Worm (Caenorhabditis elegans): ENCODE data around the gene cyp-33E2.

cyp-33E2 gene

DNA sequence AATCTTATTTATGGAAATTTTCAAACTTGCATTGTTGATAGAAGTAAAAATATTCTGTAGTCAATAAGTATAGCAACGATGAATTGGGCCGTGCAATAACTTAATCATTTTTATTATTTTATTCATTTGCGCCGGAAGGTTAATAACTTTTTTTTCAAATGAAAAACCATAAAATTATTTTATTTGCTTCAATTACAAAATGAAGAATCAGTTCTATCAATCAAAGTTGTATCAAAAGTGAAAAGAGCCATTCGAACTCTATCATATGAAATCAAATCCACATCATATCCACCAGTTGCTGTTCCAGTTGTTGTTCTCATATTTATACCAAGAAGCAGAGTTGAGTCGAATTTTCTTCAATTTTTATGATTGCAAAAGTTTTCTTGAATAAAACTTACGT lies 36.4 kb downstream of the cyp-33E2 start, which contains the start of gene cyp-33E1:
cyp-33E1 (minus strand) TSS at position 101 of the 400 bp plus-strand sequence.
- TF ChIP-seq lsy-2 (tag; optimal IDR thresholded peaks at IDR 0.05) = no peak
- no peak for TF ChIP-seq sma-9 (GFP tag; optimal IDR thresholded peaks at IDR 0.05)
- TF ChIP-seq sma-9 (tag; optimal IDR thresholded peaks at IDR 0.05) = no peak
- TF ChIP-seq mbf-1 (tag; optimal IDR thresholded peaks at IDR 0.05) = no peak
- no peak for TF ChIP-seq elt-1 (tag; optimal IDR thresholded peaks at IDR 0.05)
- no peak for TF ChIP-seq nhr-23 (tag; optimal IDR thresholded peaks at IDR 0.05)
- no peak for TF ChIP-seq elt-3 (tag; optimal IDR thresholded peaks at IDR 0.05)
- TF ChIP-seq mab-5 (tag; optimal IDR thresholded peaks at IDR 0.05) = no peak
- TF ChIP-seq Y55F3AM.14 (GFP tag; optimal IDR thresholded peaks at IDR 0.05) = no peak
- TF ChIP-seq gmeb-1 (tag; optimal IDR thresholded peaks at IDR 0.05) = no peak
- TF ChIP-seq ama-1 (optimal IDR thresholded peaks at IDR 0.05) = no peak
- no peak for TF ChIP-seq unc-39 (tag; optimal IDR thresholded peaks at IDR 0.05)
- no peak for TF ChIP-seq nhr-6 (tag; optimal IDR thresholded peaks at IDR 0.05)
- TF ChIP-seq lin-11 (tag; optimal IDR thresholded peaks at IDR 0.05) = no peak
- no peak for TF ChIP-seq R02D3.7 (tag; optimal IDR thresholded peaks at IDR 0.05)
- no peak for TF ChIP-seq lin-39 (tag; optimal IDR thresholded peaks at IDR 0.05)
- TF ChIP-seq lin-13 (GFP tag; optimal IDR thresholded peaks at IDR 0.05) = no peak
- no peak for TF ChIP-seq nhr-21 (tag; optimal IDR thresholded peaks at IDR 0.05)
- TF ChIP-seq sma-3 (GFP tag; optimal IDR thresholded peaks at IDR 0.05) = no peak

DNA sequence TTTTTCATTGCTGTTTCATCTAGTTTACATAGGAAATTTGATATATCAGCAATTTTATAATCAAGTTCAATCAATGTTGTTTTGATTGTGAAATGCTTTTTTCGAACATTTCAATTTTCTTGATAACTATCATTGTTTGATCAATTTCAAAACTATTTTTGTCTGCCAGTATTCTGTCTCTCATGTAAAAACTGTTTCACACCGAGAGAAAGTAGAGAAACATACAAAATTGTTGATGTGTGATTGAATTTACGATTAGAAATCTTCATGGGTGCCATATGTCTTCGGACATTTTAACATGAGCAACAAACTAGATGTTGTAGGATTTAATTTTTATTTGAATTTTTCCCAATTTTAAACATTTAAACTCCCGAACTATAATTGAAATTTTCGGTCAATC lies 38.6 kb downstream of the cyp-33E2 start, which contains the start of gene C49C8.2:
C49C8.2 (plus strand) TSS at position 393 of the 400 bp plus-strand sequence.
- TF ChIP-seq crh-2 (tag; optimal IDR thresholded peaks at IDR 0.05) = peak; percentile 20
- peak; percentile 20 for TF ChIP-seq C34F6.9 (tag; optimal IDR thresholded peaks at IDR 0.05)
- no peak for TF ChIP-seq nhr-12 (tag; optimal IDR thresholded peaks at IDR 0.05)
- peak; percentile 57 for TF ChIP-seq skn-1 (tag; optimal IDR thresholded peaks at IDR 0.05)
- no peak for TF ChIP-seq lin-13 (GFP tag; optimal IDR thresholded peaks at IDR 0.05)
- TF ChIP-seq lin-11 (tag; optimal IDR thresholded peaks at IDR 0.05) = no peak
- peak; percentile 55 for TF ChIP-seq fos-1 (tag; optimal IDR thresholded peaks at IDR 0.05)
- TF ChIP-seq gmeb-1 (tag; optimal IDR thresholded peaks at IDR 0.05) = peak; percentile 17
- no peak for TF ChIP-seq nhr-25 (tag; optimal IDR thresholded peaks at IDR 0.05)

DNA sequence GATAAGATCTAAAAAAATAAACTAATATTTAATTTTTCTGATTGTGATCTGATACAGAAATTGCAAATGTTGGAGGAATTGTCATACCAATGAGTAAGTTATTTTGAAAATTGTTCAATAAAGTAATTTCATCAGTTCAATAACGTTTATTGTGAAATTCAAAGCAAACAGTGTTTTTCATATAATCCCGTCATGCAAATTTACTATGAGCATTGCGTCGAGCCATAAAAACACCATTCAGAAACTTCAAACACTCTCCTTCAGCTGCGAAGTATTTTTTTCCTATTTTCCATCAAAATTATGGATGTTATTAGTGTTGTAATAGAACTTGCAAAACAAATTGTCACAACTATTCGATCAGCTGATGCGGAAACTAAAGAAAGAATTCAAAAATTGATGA lies 39.7 kb downstream of the cyp-33E2 start, which contains the start of gene C49C8.8:
C49C8.8 (plus strand) TSS at position 301 of the 400 bp plus-strand sequence.
- TF ChIP-seq nhr-23 (tag; optimal IDR thresholded peaks at IDR 0.05) = no peak
- TF ChIP-seq F13H6.1 (tag; optimal IDR thresholded peaks at IDR 0.05) = no peak
- TF ChIP-seq ztf-1 (GFP tag; conservative IDR thresholded peaks at IDR 0.05) = no peak
- no peak for TF ChIP-seq snpc-4 (tag; optimal IDR thresholded peaks at IDR 0.05)
- TF ChIP-seq unc-39 (tag; optimal IDR thresholded peaks at IDR 0.05) = no peak
- TF ChIP-seq ceh-82 (tag; optimal IDR thresholded peaks at IDR 0.05) = no peak
- no peak for TF ChIP-seq blmp-1 (tag; optimal IDR thresholded peaks at IDR 0.05; ENCODE audit: insufficient read depth)
- TF ChIP-seq nhr-129 (tag; optimal IDR thresholded peaks at IDR 0.05) = no peak
- TF ChIP-seq lin-11 (tag; optimal IDR thresholded peaks at IDR 0.05) = no peak
- TF ChIP-seq nhr-21 (tag; optimal IDR thresholded peaks at IDR 0.05) = no peak
- no peak for TF ChIP-seq gmeb-1 (tag; optimal IDR thresholded peaks at IDR 0.05)
- no peak for TF ChIP-seq R02D3.7 (tag; optimal IDR thresholded peaks at IDR 0.05)
- TF ChIP-seq mdl-1 (tag; optimal IDR thresholded peaks at IDR 0.05) = no peak
- TF ChIP-seq sma-3 (GFP tag; optimal IDR thresholded peaks at IDR 0.05) = no peak
- no peak for TF ChIP-seq zag-1 (tag; optimal IDR thresholded peaks at IDR 0.05)
- TF ChIP-seq egl-27 (tag; optimal IDR thresholded peaks at IDR 0.05) = no peak
- no peak for TF ChIP-seq nhr-25 (tag; optimal IDR thresholded peaks at IDR 0.05)

- TF ChIP-seq unc-55 (GFP tag; optimal IDR thresholded peaks at IDR 0.05) (no peak), F13H6.1 (tag; optimal IDR thresholded peaks at IDR 0.05) (no peak), fos-1 (tag; optimal IDR thresholded peaks at IDR 0.05) (peak; percentile 42), Y55F3AM.14 (GFP tag; optimal IDR thresholded peaks at IDR 0.05) (no peak), sma-9 (GFP tag; optimal IDR thresholded peaks at IDR 0.05) (no peak), sma-9 (tag; optimal IDR thresholded peaks at IDR 0.05) (no peak), lin-13 (GFP tag; optimal IDR thresholded peaks at IDR 0.05) (no peak), zag-1 (tag; optimal IDR thresholded peaks at IDR 0.05) (no peak)
These were observed 41.5 kb downstream of the cyp-33E2 start, which contains the start of gene C49C8.5 for ce11 chrIV:8653592-8653991. Gene C49C8.5, minus strand, starts transcription at chrIV:8653664.

Data from whole organism, L2 larva.